Fruit fly (Drosophila melanogaster) whole organism, embryonic: ENCODE measurements around the gene AstCC.

ENCODE experiments used
- Bteb2 ChIP-seq: fragments of 200-800 bp; sonication (Bioruptor generic); optimal IDR thresholded peaks from 2 replicates; lab custom pipeline; 2016; ENCODE audit warnings: missing biosample characterization, missing genetic modification characterization
- CG10654 ChIP-seq: fragments of 200-800 bp; sonication (Bioruptor generic); optimal IDR thresholded peaks from 2 replicates; lab custom pipeline; 2016; ENCODE audit warnings: missing biosample characterization, missing genetic modification characterization
- CG11247 ChIP-seq: fragments of 200-800 bp; sonication (Bioruptor generic); IDR thresholded peaks from 2 replicates; pipeline ENCODE4 v1.3.6; 2022; ENCODE audit warnings: missing biosample characterization, missing genetic modification characterization
- CG11456 ChIP-seq: fragments of 200-800 bp; sonication (Bioruptor generic); IDR thresholded peaks from 3 replicates; pipeline ENCODE4 v1.3.6; 2022; ENCODE audit warnings: missing biosample characterization, missing genetic modification characterization
- CG12391 ChIP-seq: fragments of 200-800 bp; sonication (Bioruptor generic); optimal IDR thresholded peaks from 3 replicates; lab custom pipeline; 2018; ENCODE audit warnings: missing biosample characterization, mild to moderate bottlenecking, missing genetic modification characterization, moderate library complexity
- CG12659 ChIP-seq: fragments of 200-800 bp; sonication (Bioruptor generic); optimal IDR thresholded peaks from 3 replicates; lab custom pipeline; 2017; ENCODE audit warnings: mild to moderate bottlenecking, missing biosample characterization, missing genetic modification reagents, missing genetic modification characterization
- CG12942 ChIP-seq: fragments of 200-800 bp; sonication (Bioruptor generic); optimal IDR thresholded peaks from 3 replicates; lab custom pipeline; 2016; ENCODE audit warnings: missing biosample characterization, missing genetic modification characterization
- CG14667 ChIP-seq: fragments of 200-800 bp; sonication (Bioruptor generic); IDR thresholded peaks from 2 replicates; pipeline ENCODE4 v1.3.6; 2022; ENCODE audit warnings: missing biosample characterization, missing genetic modification characterization
- CG15514 ChIP-seq: fragments of 200-800 bp; sonication (Bioruptor generic); optimal IDR thresholded peaks from 3 replicates; lab custom pipeline; 2017; ENCODE audit warnings: missing biosample characterization, missing genetic modification characterization, mild to moderate bottlenecking, moderate library complexity, missing genetic modification reagents
- CG17829 ChIP-seq: fragments of 200-800 bp; optimal IDR thresholded peaks from 2 replicates; lab custom pipeline; 2019; ENCODE audit warnings: missing biosample characterization, mild to moderate bottlenecking, missing genetic modification characterization, moderate library complexity
- CG1792 ChIP-seq: fragments of 200-800 bp; sonication (Bioruptor generic); optimal IDR thresholded peaks from 2 replicates; lab custom pipeline; 2016; ENCODE audit warnings: missing biosample characterization, missing genetic modification characterization
- CG18599 ChIP-seq: fragments of 200-800 bp; sonication (Bioruptor generic); optimal IDR thresholded peaks from 3 replicates; lab custom pipeline; 2017; ENCODE audit warnings: missing biosample characterization, missing genetic modification characterization, mild to moderate bottlenecking, moderate library complexity, missing genetic modification reagents
- CG2120 ChIP-seq: fragments of 200-800 bp; sonication (Bioruptor generic); optimal IDR thresholded peaks from 3 replicates; lab custom pipeline; 2016; ENCODE audit warnings: missing biosample characterization, missing genetic modification characterization
- CG2129 ChIP-seq: fragments of 200-800 bp; sonication (Bioruptor generic); IDR thresholded peaks from 2 replicates; pipeline ENCODE4 v1.3.6; 2022; ENCODE audit warnings: missing biosample characterization, missing genetic modification characterization; ENCODE audit not compliant: partially characterized antibody
- CG3407 ChIP-seq: fragments of 200-800 bp; sonication (Bioruptor generic); optimal IDR thresholded peaks from 2 replicates; lab custom pipeline; 2018; ENCODE audit warnings: missing biosample characterization, mild to moderate bottlenecking, missing genetic modification characterization
- CG6813 ChIP-seq: fragments of 200-800 bp; sonication (Bioruptor generic); optimal IDR thresholded peaks from 2 replicates; lab custom pipeline; 2017; ENCODE audit warnings: missing biosample characterization, missing genetic modification characterization, mild to moderate bottlenecking, moderate library complexity, missing genetic modification reagents
- CG9817 ChIP-seq: fragments of 200-800 bp; sonication (Bioruptor generic); optimal IDR thresholded peaks from 2 replicates; lab custom pipeline; 2018; ENCODE audit warnings: missing biosample characterization, mild to moderate bottlenecking, missing genetic modification characterization, moderate library complexity
- CG9932 ChIP-seq: fragments of 200-800 bp; sonication (Bioruptor generic); IDR thresholded peaks from 2 replicates; pipeline ENCODE4 v1.3.6; 2022; ENCODE audit warnings: missing biosample characterization, missing genetic modification characterization
- Deaf1 ChIP-seq: fragments of 200-800 bp; optimal IDR thresholded peaks from 3 replicates; lab custom pipeline; 2019; ENCODE audit warnings: missing biosample characterization, mild to moderate bottlenecking, missing genetic modification characterization, moderate library complexity
- Gug ChIP-seq: fragments of 200-800 bp; sonication (Bioruptor generic); IDR thresholded peaks from 4 replicates; pipeline ENCODE4 v1.3.6; 2022; ENCODE audit warnings: missing biosample characterization, missing genetic modification characterization
- HmgD ChIP-seq: fragments of 200-800 bp; sonication (Bioruptor generic); optimal IDR thresholded peaks from 3 replicates; lab custom pipeline; 2016; ENCODE audit warnings: missing biosample characterization, missing genetic modification characterization
- Myb ChIP-seq: fragments of 200-800 bp; sonication (Bioruptor generic); optimal IDR thresholded peaks from 2 replicates; lab custom pipeline; 2016; ENCODE audit warnings: missing biosample characterization, missing genetic modification characterization
- Spps ChIP-seq: fragments of 200-800 bp; sonication (Bioruptor generic); optimal IDR thresholded peaks from 2 replicates; lab custom pipeline; 2018; ENCODE audit warnings: missing biosample characterization, mild to moderate bottlenecking, missing genetic modification characterization
- Stat92E ChIP-seq, 3 experiments: fragments of >200 bp in 2 of 3; fragments of 200-800 bp in 1 of 3; sonication (Bioruptor generic) in 1 of 3; optimal IDR thresholded peaks; 2 replicates each; lab custom pipeline; 2017 to 2019; ENCODE audit warnings: missing biosample characterization in 3 of 3, missing genetic modification characterization in 3 of 3, mild to moderate bottlenecking in 1 of 3, moderate library complexity in 1 of 3
- Xbp1 ChIP-seq: fragments of 200-800 bp; sonication (Bioruptor generic); optimal IDR thresholded peaks from 3 replicates; lab custom pipeline; 2016; ENCODE audit warnings: missing biosample characterization, mild to moderate bottlenecking, missing genetic modification characterization
- az2 ChIP-seq: fragments of 200-800 bp; sonication (Bioruptor generic); optimal IDR thresholded peaks from 3 replicates; lab custom pipeline; 2016; ENCODE audit warnings: missing biosample characterization, missing genetic modification characterization
- bbx ChIP-seq: fragments of 200-800 bp; sonication (Bioruptor generic); IDR thresholded peaks from 2 replicates; pipeline ENCODE4 v1.3.6; 2022; ENCODE audit warnings: missing biosample characterization, missing genetic modification characterization; ENCODE audit not compliant: partially characterized antibody
- bcd ChIP-seq: fragments of 200-800 bp; sonication (Bioruptor generic); optimal IDR thresholded peaks from 2 replicates; lab custom pipeline; 2017; ENCODE audit warnings: missing biosample characterization, mild to moderate bottlenecking, missing genetic modification characterization
- bowl ChIP-seq: fragments of 200-800 bp; sonication (Bioruptor generic); IDR thresholded peaks from 2 replicates; pipeline ENCODE4 v1.3.6; 2022; ENCODE audit warnings: missing biosample characterization, missing genetic modification characterization
- ci ChIP-seq: fragments of 200-800 bp; sonication (Bioruptor generic); IDR thresholded peaks from 3 replicates; pipeline ENCODE4 v1.3.6; 2022; ENCODE audit warnings: missing biosample characterization, missing genetic modification characterization
- croc ChIP-seq: fragments of 200-800 bp; sonication (Bioruptor generic); conservative IDR thresholded peaks from 3 replicates; pipeline ENCODE4 v1.3.6; 2022; ENCODE audit warnings: missing biosample characterization, missing genetic modification characterization
- dpn ChIP-seq, 2 experiments: fragments of 200-800 bp; sonication (Bioruptor generic); optimal IDR thresholded peaks; 3 replicates each; lab custom pipeline; 2016; ENCODE audit warnings: missing biosample characterization in 2 of 2, missing genetic modification characterization in 2 of 2
- fru ChIP-seq: fragments of >200 bp; optimal IDR thresholded peaks from 2 replicates; lab custom pipeline; 2017
- inv ChIP-seq: fragments of 200-800 bp; sonication (Bioruptor generic); IDR thresholded peaks from 2 replicates; pipeline ENCODE4 v1.3.6; 2022; ENCODE audit warnings: missing biosample characterization, missing genetic modification characterization; ENCODE audit not compliant: partially characterized antibody
- jigr1 ChIP-seq: fragments of 200-800 bp; sonication (Bioruptor generic); IDR thresholded peaks from 3 replicates; pipeline ENCODE4 v1.3.6; 2022; ENCODE audit warnings: missing biosample characterization, missing genetic modification characterization
- nau ChIP-seq: fragments of 200-800 bp; sonication (Bioruptor generic); optimal IDR thresholded peaks from 3 replicates; lab custom pipeline; 2017; ENCODE audit warnings: missing biosample characterization, mild to moderate bottlenecking, missing genetic modification characterization, missing genetic modification reagents
- nmo ChIP-seq: fragments of 200-800 bp; sonication (Bioruptor generic); optimal IDR thresholded peaks from 2 replicates; lab custom pipeline; 2018; ENCODE audit warnings: missing biosample characterization, mild to moderate bottlenecking, missing genetic modification characterization, moderate library complexity
- pb ChIP-seq: fragments of 200-800 bp; sonication (Bioruptor generic); optimal IDR thresholded peaks from 3 replicates; lab custom pipeline; 2016; ENCODE audit warnings: missing biosample characterization, missing genetic modification characterization
- pnt ChIP-seq: fragments of 200-800 bp; sonication (Bioruptor generic); optimal IDR thresholded peaks from 3 replicates; lab custom pipeline; 2016; ENCODE audit warnings: missing biosample characterization, missing genetic modification characterization
- prd ChIP-seq, 3 experiments: fragments of >200 bp in 2 of 3; fragments of 200-800 bp in 1 of 3; sonication (Bioruptor generic) in 1 of 3; optimal IDR thresholded peaks in 2 of 3; IDR thresholded peaks in 1 of 3; 2 replicates in 2 of 3; 3 replicates in 1 of 3; pipeline versions ENCODE4 v1.3.6 to Lab custom; 2017 to 2022; ENCODE audit warnings: missing biosample characterization in 1 of 3, missing genetic modification characterization in 1 of 3
- ranshi ChIP-seq: fragments of 200-800 bp; sonication (Bioruptor generic); IDR thresholded peaks from 2 replicates; pipeline ENCODE4 v1.3.6; 2022; ENCODE audit warnings: missing biosample characterization, missing genetic modification characterization
- scrt ChIP-seq: fragments of 200-800 bp; sonication (Bioruptor generic); optimal IDR thresholded peaks from 2 replicates; lab custom pipeline; 2018; ENCODE audit warnings: missing biosample characterization, mild to moderate bottlenecking, missing genetic modification characterization, moderate library complexity
- seq ChIP-seq: fragments of 200-800 bp; sonication (Bioruptor generic); IDR thresholded peaks from 2 replicates; pipeline ENCODE4 v1.3.6; 2022; ENCODE audit warnings: missing biosample characterization, missing genetic modification characterization
- stc ChIP-seq: fragments of 200-800 bp; sonication (Bioruptor generic); IDR thresholded peaks from 2 replicates; pipeline ENCODE4 v1.3.6; 2022; ENCODE audit warnings: missing biosample characterization, missing genetic modification characterization
- tup ChIP-seq: fragments of 200-800 bp; sonication (Bioruptor generic); optimal IDR thresholded peaks from 2 replicates; lab custom pipeline; 2016; ENCODE audit warnings: missing biosample characterization, mild to moderate bottlenecking, missing genetic modification characterization, moderate library complexity
- vvl ChIP-seq: fragments of 200-800 bp; sonication (Bioruptor generic); IDR thresholded peaks from 2 replicates; pipeline ENCODE4 v1.3.6; 2022; ENCODE audit warnings: missing biosample characterization, missing genetic modification characterization
- zen ChIP-seq: fragments of 200-800 bp; sonication (Bioruptor generic); optimal IDR thresholded peaks from 3 replicates; lab custom pipeline; 2018; ENCODE audit warnings: missing biosample characterization, mild to moderate bottlenecking, missing genetic modification characterization, moderate library complexity

AstCC gene

DNA sequence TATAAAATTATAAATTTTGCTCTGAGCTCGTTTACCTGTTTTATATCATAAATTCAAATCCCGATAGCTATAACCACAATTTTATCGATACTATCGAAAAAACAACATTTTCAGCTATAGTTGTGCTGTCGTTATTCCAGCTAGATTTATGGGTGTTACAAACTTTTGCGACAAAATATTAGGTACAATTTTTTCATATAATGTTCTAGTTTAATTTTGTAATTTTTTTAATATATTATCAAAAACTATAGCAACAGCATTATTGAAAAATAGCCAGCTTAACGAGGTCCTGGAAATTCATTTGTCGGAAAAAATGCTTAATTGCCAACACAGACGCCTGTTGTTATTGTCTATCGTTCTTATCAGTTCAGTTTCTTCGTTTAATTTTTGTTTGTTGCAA, 6.1 kb upstream of the AstCC start, which contains the start of gene Wdr59 (continued):
- TF ChIP-seq croc = no peak
- peak; percentile 26; the same call in 1 of the 2 replicates for TF ChIP-seq vvl (GFP tag; lab: Robert Waterston, UW)
- peak; percentile 58 for TF ChIP-seq az2 (GFP tag; lab: Kevin White, UChicago)
- peak; percentile 12 for TF ChIP-seq Spps (tag; lab: Kevin White, UChicago)
- no peak for TF ChIP-seq nau (GFP tag; lab: Kevin White, UChicago)
- TF ChIP-seq CG1792 (GFP tag; lab: Kevin White, UChicago) = no peak
- TF ChIP-seq pnt (GFP tag; lab: Kevin White, UChicago) = no peak
- no peak for TF ChIP-seq pb (GFP tag; lab: Kevin White, UChicago)
- TF ChIP-seq CG14667 (GFP tag; lab: Robert Waterston, UW) = no peak
- TF ChIP-seq CG9817 (tag; lab: Kevin White, UChicago) = peak; percentile 42

- TF ChIP-seq Xbp1 (GFP tag; lab: Kevin White, UChicago) (peak; percentile 1), CG2129 (GFP tag; lab: Robert Waterston, UW) (no peak), CG11247 (0 out of 2 replicates have a peak, but pooled peaks have one; percentile 9), bowl (0 out of 2 replicates have a peak, but pooled peaks have one; percentile 44), CG6813 (peak; percentile 16), HmgD (no peak), fru (lab: Kevin White, UChicago) (no peak), pb (GFP tag; lab: Kevin White, UChicago) (no peak), ranshi (GFP tag; lab: Robert Waterston, UW) (0 out of 2 replicates have a peak, but pooled peaks have one; percentile 26), CG17829 (tag; lab: Kevin White, UChicago) (no peak), CG10654 (GFP tag; lab: Kevin White, UChicago) (no peak), bbx (GFP tag; lab: Robert Waterston, UW) (0 out of 2 replicates have a peak, but pooled peaks have one; percentile 16), Bteb2 (GFP tag; lab: Kevin White, UChicago) (no peak), CG15514 (GFP tag; lab: Kevin White, UChicago) (peak; percentile 32), CG9932 (GFP tag; lab: Robert Waterston, UW) (peak; percentile 41), CG2120 (GFP tag; lab: Kevin White, UChicago) (peak; percentile 42), Deaf1 (tag; lab: Kevin White, UChicago) (peak; percentile 64), prd (optimal IDR thresholded peaks at IDR 0.05; lab: Kevin White, UChicago) (no peak), prd (GFP tag; IDR thresholded peaks at IDR 0.05; lab: Robert Waterston, UW) (0 out of 3 replicates have a peak, but pooled peaks have one; percentile 17), ci (GFP tag; lab: Robert Waterston, UW) (peak; percentile 27; the same call in 1 of the 3 replicates), nmo (no peak), Gug (GFP tag; lab: Robert Waterston, UW) (peak; percentile 18; the same call in 1 of the 4 replicates), CG11456 (GFP tag; lab: Robert Waterston, UW) (0 out of 3 replicates have a peak, but pooled peaks have one; percentile 7), bcd (GFP tag; lab: Kevin White, UChicago) (peak; percentile 17), CG12659 (GFP tag; lab: Kevin White, UChicago) (peak; percentile 10), dpn (GFP tag; optimal IDR thresholded peaks at IDR 0.05; lab: Kevin White, UChicago) (peak in 1 of 2 experiments; percentile 4), seq (GFP tag; lab: Robert Waterston, UW) (peak; percentile 23; the same call in 1 of the 2 replicates), tup (GFP tag; lab: Kevin White, UChicago) (no peak), Stat92E (GFP tag; optimal IDR thresholded peaks at IDR 0.05; lab: Kevin White, UChicago) (no peak), CG12391 (tag; lab: Kevin White, UChicago) (peak; percentile 19), inv (no peak), jigr1 (GFP tag; lab: Robert Waterston, UW) (0 out of 3 replicates have a peak, but pooled peaks have one; percentile 19), scrt (GFP tag; lab: Kevin White, UChicago) (peak; percentile 0), Myb (GFP tag; lab: Kevin White, UChicago) (no peak), stc (GFP tag; lab: Robert Waterston, UW) (no peak), CG3407 (GFP tag; lab: Kevin White, UChicago) (no peak), zen (no peak), CG18599 (GFP tag; lab: Kevin White, UChicago) (peak; percentile 47), CG12942 (GFP tag; lab: Kevin White, UChicago) (no peak)
These were observed 1.4 kb upstream of the AstCC start, which contains the start of gene CG16854 for dm6 chr2L:11086357-11086924. TSS of gene CG16854 (plus strand) at chr2L:11086721.
